Fruit fly (Drosophila melanogaster) whole organism, prepupa: ENCODE results near the gene CG16812.

Experiments used
- CG8319 ChIP-seq: fragments of 200-800 bp; sonication (Bioruptor generic); optimal IDR thresholded peaks from 3 replicates; lab custom pipeline; 2016; ENCODE audit warnings: missing biosample characterization, missing genetic modification characterization
- Hr4 ChIP-seq: fragments of 200-800 bp; sonication (Bioruptor generic); optimal IDR thresholded peaks from 3 replicates; lab custom pipeline; 2016; ENCODE audit warnings: missing biosample characterization, missing genetic modification characterization
- achi ChIP-seq: fragments of 200-800 bp; sonication (Bioruptor generic); optimal IDR thresholded peaks from 3 replicates; lab custom pipeline; 2016; ENCODE audit warnings: missing biosample characterization, missing genetic modification characterization

DNA sequence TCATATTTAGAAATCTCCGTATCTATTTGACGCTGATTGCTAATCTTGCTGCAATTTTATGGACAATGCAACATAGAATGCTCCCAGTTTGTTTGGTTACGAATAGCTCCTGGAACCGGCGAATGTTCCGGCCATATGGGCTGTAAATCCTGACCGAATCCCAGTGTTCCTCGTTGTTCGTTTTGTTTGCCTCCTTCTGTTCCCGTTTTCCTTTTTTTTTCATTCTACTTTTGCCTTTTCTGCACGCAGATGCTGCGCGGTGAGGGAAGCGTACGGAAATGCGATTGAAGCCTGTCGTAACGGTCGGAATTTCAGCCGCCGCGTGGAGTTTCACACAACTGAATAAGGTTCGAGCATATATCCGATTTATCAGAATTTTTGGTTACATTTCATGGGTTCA is 46.3 kb upstream of the CG16812 start, which contains the start of gene CG43925:
- TF ChIP-seq Hr4 (no peak), CG8319 (no peak), achi (no peak)
